Worm (Caenorhabditis elegans) whole organism, L2 larva: ENCODE results near the gene C34H4.5.

Source experiments
- C34F6.9 ChIP-seq: fragments of 150-350 bp; optimal IDR thresholded peaks from 2 replicates; lab custom pipeline; 2014; ENCODE audit warnings: missing biosample characterization, missing genetic modification characterization
- F13H6.1 ChIP-seq: sonication (generic microtip); optimal IDR thresholded peaks from 2 replicates; lab custom pipeline; 2016; ENCODE audit warnings: missing genetic modification characterization, missing compliant biosample characterization
- R02D3.7 ChIP-seq: fragments of 150-350 bp; optimal IDR thresholded peaks from 2 replicates; lab custom pipeline; 2014; ENCODE audit warnings: missing biosample characterization, missing genetic modification characterization
- Y55F3AM.14 ChIP-seq: fragments of 200-800 bp; sonication (Bioruptor generic); optimal IDR thresholded peaks from 2 replicates; lab custom pipeline; 2018; ENCODE audit warnings: mild to moderate bottlenecking, missing genetic modification characterization, missing compliant biosample characterization
- ZK546.5 ChIP-seq: sonication (generic microtip); optimal IDR thresholded peaks from 2 replicates; lab custom pipeline; 2017; ENCODE audit warnings: missing biosample characterization, missing genetic modification characterization
- aly-2 ChIP-seq: fragments of 150-350 bp; optimal IDR thresholded peaks from 2 replicates; lab custom pipeline; 2014; ENCODE audit warnings: missing biosample characterization, missing genetic modification characterization
- ama-1 ChIP-seq: fragments of 150-350 bp; optimal IDR thresholded peaks from 2 replicates; lab custom pipeline; 2018; ENCODE audit warnings: inconsistent platforms
- blmp-1 ChIP-seq: sonication (generic microtip); optimal IDR thresholded peaks from 2 replicates; lab custom pipeline; 2017; ENCODE audit warnings: missing genetic modification characterization, mild to moderate bottlenecking, missing compliant biosample characterization, antibody characterized with exemption, moderate library complexity; ENCODE audit not compliant: insufficient read depth
- ceh-16 ChIP-seq: fragments of 150-350 bp; optimal IDR thresholded peaks from 2 replicates; lab custom pipeline; 2014; ENCODE audit warnings: missing biosample characterization, missing genetic modification characterization
- ceh-82 ChIP-seq: fragments of 150-350 bp; optimal IDR thresholded peaks from 2 replicates; lab custom pipeline; 2014; ENCODE audit warnings: missing biosample characterization, missing genetic modification characterization
- crh-2 ChIP-seq: sonication (generic microtip); optimal IDR thresholded peaks from 2 replicates; lab custom pipeline; 2017; ENCODE audit warnings: missing biosample characterization, missing genetic modification characterization
- elt-1 ChIP-seq: fragments of 150-350 bp; optimal IDR thresholded peaks from 2 replicates; lab custom pipeline; 2014; ENCODE audit warnings: missing biosample characterization, missing genetic modification characterization
- gmeb-1 ChIP-seq: fragments of 150-350 bp; optimal IDR thresholded peaks from 2 replicates; lab custom pipeline; 2014; ENCODE audit warnings: missing biosample characterization, missing genetic modification characterization
- lin-11 ChIP-seq: fragments of 150-350 bp; sonication (generic microtip); optimal IDR thresholded peaks from 2 replicates; lab custom pipeline; 2014; ENCODE audit warnings: missing biosample characterization, missing genetic modification characterization, inconsistent platforms, mixed read lengths
- lin-13 ChIP-seq: fragments of 150-350 bp; optimal IDR thresholded peaks from 2 replicates; lab custom pipeline; 2014; ENCODE audit warnings: missing biosample characterization, missing genetic modification reagents, missing genetic modification characterization
- lin-39 ChIP-seq: fragments of 150-350 bp; optimal IDR thresholded peaks from 2 replicates; lab custom pipeline; 2014; ENCODE audit warnings: missing biosample characterization, missing genetic modification reagents, missing genetic modification characterization
- lsy-2 ChIP-seq, 2 experiments: fragments of 150-350 bp in 1 of 2; sonication (generic microtip) in 1 of 2; optimal IDR thresholded peaks; 2 replicates each; lab custom pipeline; 2014 to 2017; ENCODE audit warnings: missing biosample characterization in 2 of 2, missing genetic modification characterization in 2 of 2
- mdl-1 ChIP-seq, 2 experiments: fragments of 150-350 bp in 1 of 2; sonication (generic microtip) in 1 of 2; optimal IDR thresholded peaks; 2 replicates each; lab custom pipeline; 2017; ENCODE audit warnings: missing biosample characterization in 2 of 2, missing genetic modification characterization in 2 of 2
- nhr-10 ChIP-seq: sonication (generic microtip); optimal IDR thresholded peaks from 2 replicates; lab custom pipeline; 2017; ENCODE audit warnings: missing biosample characterization, missing genetic modification characterization
- nhr-11 ChIP-seq: fragments of 150-350 bp; optimal IDR thresholded peaks from 2 replicates; lab custom pipeline; 2014; ENCODE audit warnings: missing biosample characterization, missing genetic modification characterization
- nhr-12 ChIP-seq: fragments of 150-350 bp; optimal IDR thresholded peaks from 2 replicates; lab custom pipeline; 2014; ENCODE audit warnings: missing biosample characterization, missing genetic modification characterization
- nhr-23 ChIP-seq: fragments of 150-350 bp; optimal IDR thresholded peaks from 2 replicates; lab custom pipeline; 2014; ENCODE audit warnings: missing biosample characterization, missing genetic modification reagents, missing genetic modification characterization
- nhr-237 ChIP-seq: fragments of 150-350 bp; optimal IDR thresholded peaks from 2 replicates; lab custom pipeline; 2014; ENCODE audit warnings: missing biosample characterization, missing genetic modification characterization
- nhr-25 ChIP-seq: fragments of 150-350 bp; sonication (generic microtip); optimal IDR thresholded peaks from 3 replicates; lab custom pipeline; 2014; ENCODE audit warnings: missing biosample characterization, missing genetic modification characterization
- nhr-6 ChIP-seq: fragments of 150-350 bp; optimal IDR thresholded peaks from 2 replicates; lab custom pipeline; 2014; ENCODE audit warnings: missing biosample characterization, missing genetic modification characterization
- peb-1 ChIP-seq: fragments of 150-350 bp; optimal IDR thresholded peaks from 2 replicates; lab custom pipeline; 2014; ENCODE audit warnings: missing biosample characterization, missing genetic modification characterization
- sem-4 ChIP-seq: fragments of 150-350 bp; optimal IDR thresholded peaks from 2 replicates; lab custom pipeline; 2014; ENCODE audit warnings: missing biosample characterization, missing genetic modification reagents, missing genetic modification characterization
- skn-1 ChIP-seq: sonication (generic microtip); optimal IDR thresholded peaks from 2 replicates; lab custom pipeline; 2017; ENCODE audit warnings: missing biosample characterization, missing genetic modification characterization
- sma-3 ChIP-seq: sonication (generic microtip); optimal IDR thresholded peaks from 2 replicates; lab custom pipeline; 2016; ENCODE audit warnings: missing genetic modification reagents, missing genetic modification characterization, missing compliant biosample characterization
- sma-9 ChIP-seq, 2 experiments: fragments of 150-350 bp in 1 of 2; sonication (generic microtip) in 1 of 2; optimal IDR thresholded peaks; 2 replicates each; lab custom pipeline; 2014 to 2016; ENCODE audit warnings: missing genetic modification characterization in 2 of 2, mild to moderate bottlenecking in 1 of 2, missing biosample characterization in 1 of 2, missing compliant biosample characterization in 1 of 2, missing genetic modification reagents in 1 of 2, moderate library complexity in 1 of 2
- snpc-4 ChIP-seq: fragments of 150-350 bp; optimal IDR thresholded peaks from 2 replicates; lab custom pipeline; 2014; ENCODE audit warnings: missing biosample characterization, missing genetic modification characterization
- unc-39 ChIP-seq: fragments of 150-350 bp; optimal IDR thresholded peaks from 2 replicates; lab custom pipeline; 2014; ENCODE audit warnings: missing biosample characterization, missing genetic modification characterization
- unc-55 ChIP-seq: fragments of 150-350 bp; sonication (generic microtip); optimal IDR thresholded peaks from 3 replicates; lab custom pipeline; 2014; ENCODE audit warnings: missing biosample characterization, missing genetic modification reagents, missing genetic modification characterization
- unc-62 ChIP-seq: fragments of 150-350 bp; optimal IDR thresholded peaks from 2 replicates; lab custom pipeline; 2014; ENCODE audit warnings: missing biosample characterization, missing genetic modification reagents, missing genetic modification characterization
- zag-1 ChIP-seq: fragments of 150-350 bp; optimal IDR thresholded peaks from 2 replicates; lab custom pipeline; 2014; ENCODE audit warnings: missing biosample characterization, missing genetic modification characterization
- ztf-1 ChIP-seq: fragments of 200-800 bp; sonication (Bioruptor generic); conservative IDR thresholded peaks from 2 replicates; pipeline ENCODE4 v1.3.6; 2022; ENCODE audit warnings: missing genetic modification characterization, missing compliant biosample characterization
- ztf-11 ChIP-seq: sonication (generic microtip); optimal IDR thresholded peaks from 2 replicates; lab custom pipeline; 2017; ENCODE audit warnings: missing biosample characterization, missing genetic modification characterization

Gene C34H4.5

ce11 chrIV:1547129-1547528, 2.9 kb downstream of the C34H4.5 start:
- peak; percentile 63 for TF ChIP-seq ceh-16 (tag; lab: Kevin White, UChicago)
- no peak for TF ChIP-seq nhr-237 (tag; lab: Kevin White, UChicago)
- no peak for TF ChIP-seq nhr-11 (tag; lab: Kevin White, UChicago)
- TF ChIP-seq nhr-12 (tag; lab: Kevin White, UChicago), result no peak
- TF ChIP-seq sem-4 (tag; lab: Kevin White, UChicago), result no peak
- TF ChIP-seq R02D3.7 (tag; lab: Kevin White, UChicago), result no peak
- TF ChIP-seq nhr-25 (tag; lab: Kevin White, UChicago), result peak; percentile 64
- no peak for TF ChIP-seq ceh-82
- TF ChIP-seq blmp-1 (tag; lab: Kevin White, UChicago), result peak; percentile 88
- no peak for TF ChIP-seq unc-62 (GFP tag; lab: Kevin White, UChicago)
- no peak for TF ChIP-seq zag-1 (tag; lab: Kevin White, UChicago)
- TF ChIP-seq C34F6.9 (tag; lab: Kevin White, UChicago), result no peak
- no peak for TF ChIP-seq ztf-11 (tag; lab: Kevin White, UChicago)

ce11 chrIV:1536316-1536715, 13.7 kb downstream of the C34H4.5 start, which contains the start of gene K03H6.5:
Gene K03H6.5, minus strand, starts transcription at chrIV:1536416.
- TF ChIP-seq unc-39 (tag; lab: Kevin White, UChicago), result no peak
- no peak for TF ChIP-seq ztf-11 (tag; lab: Kevin White, UChicago)
- no peak for TF ChIP-seq ceh-16 (tag; lab: Kevin White, UChicago)
- TF ChIP-seq lin-13 (GFP tag; lab: Kevin White, UChicago), result no peak
- no peak for TF ChIP-seq crh-2
- TF ChIP-seq blmp-1 (tag; lab: Kevin White, UChicago), result no peak
- TF ChIP-seq lsy-2 (tag; optimal IDR thresholded peaks at IDR 0.05; lab: Kevin White, UChicago), result no peak
- TF ChIP-seq ama-1 (lab: Kevin White, UChicago), result no peak
- no peak for TF ChIP-seq C34F6.9 (tag; lab: Kevin White, UChicago)
- no peak for TF ChIP-seq gmeb-1 (tag; lab: Kevin White, UChicago)
- no peak for TF ChIP-seq aly-2
- TF ChIP-seq Y55F3AM.14 (GFP tag; lab: Kevin White, UChicago), result no peak
- no peak for TF ChIP-seq nhr-23 (tag; lab: Kevin White, UChicago)
- TF ChIP-seq nhr-12 (tag; lab: Kevin White, UChicago), result no peak
- TF ChIP-seq lin-11 (tag; lab: Kevin White, UChicago), result no peak
- TF ChIP-seq snpc-4 (tag; lab: Kevin White, UChicago), result no peak
- TF ChIP-seq unc-55 (GFP tag; lab: Kevin White, UChicago), result no peak
- TF ChIP-seq sma-9 (GFP tag; optimal IDR thresholded peaks at IDR 0.05; lab: Kevin White, UChicago), result no peak
- TF ChIP-seq sma-9 (tag; optimal IDR thresholded peaks at IDR 0.05; lab: Kevin White, UChicago), result no peak
- TF ChIP-seq sma-3 (GFP tag; lab: Kevin White, UChicago), result no peak

ce11 chrIV:1523418-1523817, 26.6 kb downstream of the C34H4.5 start, which contains the start of gene K03H6.1:
Gene K03H6.1, plus strand, starts transcription at chrIV:1523718.
- TF ChIP-seq sma-9 (GFP tag; optimal IDR thresholded peaks at IDR 0.05; lab: Kevin White, UChicago), result no peak
- TF ChIP-seq sma-9 (tag; optimal IDR thresholded peaks at IDR 0.05; lab: Kevin White, UChicago), result no peak
- no peak for TF ChIP-seq nhr-6 (tag; lab: Kevin White, UChicago)
- no peak for TF ChIP-seq ZK546.5 (tag; lab: Kevin White, UChicago)
- no peak for TF ChIP-seq ztf-1 (GFP tag; lab: Robert Waterston, UW)
- TF ChIP-seq nhr-11 (tag; lab: Kevin White, UChicago), result no peak
- no peak for TF ChIP-seq elt-1 (tag; lab: Kevin White, UChicago)
- TF ChIP-seq unc-62 (GFP tag; lab: Kevin White, UChicago), result no peak
- TF ChIP-seq skn-1 (tag; lab: Kevin White, UChicago), result no peak
- TF ChIP-seq lin-39, result no peak
- TF ChIP-seq ama-1 (lab: Kevin White, UChicago), result no peak
- no peak for TF ChIP-seq blmp-1 (tag; lab: Kevin White, UChicago)
- no peak for TF ChIP-seq sma-3 (GFP tag; lab: Kevin White, UChicago)
- no peak for TF ChIP-seq ceh-16 (tag; lab: Kevin White, UChicago)
- no peak for TF ChIP-seq nhr-10 (tag; lab: Kevin White, UChicago)
- TF ChIP-seq mdl-1 (tag; optimal IDR thresholded peaks at IDR 0.05; lab: Kevin White, UChicago), result no peak
- no peak for TF ChIP-seq peb-1 (tag; lab: Kevin White, UChicago)
- TF ChIP-seq F13H6.1, result no peak
